Worm (Caenorhabditis elegans) whole organism, mixed stage, embryonic: ENCODE results near the gene ubxn-6.

ENCODE experiments used
- bed-3 ChIP-seq: fragments of 200-800 bp; sonication (Bioruptor generic); optimal IDR thresholded peaks from 3 replicates; lab custom pipeline; 2018; ENCODE audit warnings: mild to moderate bottlenecking, missing genetic modification characterization, moderate library complexity, missing compliant biosample characterization
- blmp-1 ChIP-seq: fragments of 150-350 bp; optimal IDR thresholded peaks from 2 replicates; lab custom pipeline; 2014; ENCODE audit warnings: missing biosample characterization, missing genetic modification characterization
- ceh-39 ChIP-seq: fragments of 150-350 bp; optimal IDR thresholded peaks from 2 replicates; lab custom pipeline; 2014; ENCODE audit warnings: missing biosample characterization, missing genetic modification characterization
- ceh-43 ChIP-seq: fragments of 200-800 bp; sonication (Bioruptor generic); optimal IDR thresholded peaks from 2 replicates; lab custom pipeline; 2018; ENCODE audit warnings: mild to moderate bottlenecking, missing genetic modification characterization, moderate library complexity, missing compliant biosample characterization
- ceh-83 ChIP-seq: fragments of 200-800 bp; sonication (Bioruptor generic); optimal IDR thresholded peaks from 2 replicates; lab custom pipeline; 2018; ENCODE audit warnings: mild to moderate bottlenecking, missing genetic modification characterization, missing compliant biosample characterization
- ces-1 ChIP-seq: fragments of 150-350 bp; optimal IDR thresholded peaks from 2 replicates; lab custom pipeline; 2014; ENCODE audit warnings: missing biosample characterization, missing genetic modification reagents, missing genetic modification characterization
- cnd-1 ChIP-seq: fragments of 200-800 bp; sonication (Bioruptor generic); optimal IDR thresholded peaks from 2 replicates; lab custom pipeline; 2018; ENCODE audit warnings: mild to moderate bottlenecking, missing genetic modification characterization, missing compliant biosample characterization
- drap-1 ChIP-seq: fragments of 200-800 bp; sonication (Bioruptor generic); optimal IDR thresholded peaks from 3 replicates; lab custom pipeline; 2018; ENCODE audit warnings: mild to moderate bottlenecking, missing genetic modification characterization, missing compliant biosample characterization
- elt-1 ChIP-seq: sonication (generic microtip); optimal IDR thresholded peaks from 2 replicates; lab custom pipeline; 2017; ENCODE audit warnings: missing genetic modification characterization, mild to moderate bottlenecking, missing compliant biosample characterization, antibody characterized with exemption, moderate library complexity, borderline replicate concordance; ENCODE audit not compliant: insufficient read depth
- elt-3 ChIP-seq: fragments of 150-350 bp; optimal IDR thresholded peaks from 2 replicates; lab custom pipeline; 2014; ENCODE audit warnings: missing biosample characterization, missing genetic modification characterization
- flh-1 ChIP-seq: fragments of 200-800 bp; sonication (Bioruptor generic); optimal IDR thresholded peaks from 2 replicates; lab custom pipeline; 2018; ENCODE audit warnings: mild to moderate bottlenecking, missing genetic modification characterization, moderate library complexity, missing compliant biosample characterization
- hlh-1 ChIP-seq: fragments of 150-350 bp; optimal IDR thresholded peaks from 2 replicates; lab custom pipeline; 2014; ENCODE audit warnings: missing biosample characterization, missing genetic modification reagents, missing genetic modification characterization
- lin-13 ChIP-seq: fragments of 150-350 bp; optimal IDR thresholded peaks from 2 replicates; lab custom pipeline; 2014; ENCODE audit warnings: missing biosample characterization, missing genetic modification characterization
- lin-32 ChIP-seq: fragments of 200-800 bp; sonication (Bioruptor generic); optimal IDR thresholded peaks from 2 replicates; lab custom pipeline; 2018; ENCODE audit warnings: mild to moderate bottlenecking, missing genetic modification characterization, missing compliant biosample characterization
- lsy-2 ChIP-seq: fragments of 150-350 bp; optimal IDR thresholded peaks from 2 replicates; lab custom pipeline; 2014; ENCODE audit warnings: missing biosample characterization, missing genetic modification characterization
- mab-5 ChIP-seq: fragments of 150-350 bp; optimal IDR thresholded peaks from 2 replicates; lab custom pipeline; 2014; ENCODE audit warnings: missing biosample characterization, missing genetic modification characterization
- mls-2 ChIP-seq: sonication (generic microtip); optimal IDR thresholded peaks from 2 replicates; lab custom pipeline; 2016; ENCODE audit warnings: mild to moderate bottlenecking, missing genetic modification characterization, moderate library complexity, missing compliant biosample characterization
- nhr-12 ChIP-seq: fragments of 150-350 bp; optimal IDR thresholded peaks from 2 replicates; lab custom pipeline; 2014; ENCODE audit warnings: missing biosample characterization, missing genetic modification characterization
- nhr-2 ChIP-seq: fragments of 150-350 bp; optimal IDR thresholded peaks from 2 replicates; lab custom pipeline; 2014; ENCODE audit warnings: missing biosample characterization, missing genetic modification characterization
- nhr-237 ChIP-seq: fragments of 150-350 bp; optimal IDR thresholded peaks from 2 replicates; lab custom pipeline; 2014; ENCODE audit warnings: missing biosample characterization, missing genetic modification characterization
- nhr-28 ChIP-seq: fragments of 150-350 bp; optimal IDR thresholded peaks from 2 replicates; lab custom pipeline; 2014; ENCODE audit warnings: missing biosample characterization, missing genetic modification characterization
- pha-4 ChIP-seq: fragments of 150-350 bp; optimal IDR thresholded peaks from 2 replicates; lab custom pipeline; 2018; ENCODE audit warnings: missing biosample characterization, missing genetic modification reagents, missing genetic modification characterization
- sem-2 ChIP-seq: fragments of 200-800 bp; sonication (Bioruptor generic); optimal IDR thresholded peaks from 2 replicates; lab custom pipeline; 2018; ENCODE audit warnings: mild to moderate bottlenecking, missing genetic modification characterization, missing compliant biosample characterization
- sptf-1 ChIP-seq: sonication (generic microtip); optimal IDR thresholded peaks from 2 replicates; lab custom pipeline; 2017; ENCODE audit warnings: mild to moderate bottlenecking, missing genetic modification characterization, moderate library complexity, missing compliant biosample characterization
- unc-120 ChIP-seq: sonication (generic microtip); optimal IDR thresholded peaks from 2 replicates; lab custom pipeline; 2017; ENCODE audit warnings: missing genetic modification characterization, missing compliant biosample characterization; ENCODE audit not compliant: poor library complexity, severe bottlenecking
- unc-39 ChIP-seq: fragments of 150-350 bp; optimal IDR thresholded peaks from 2 replicates; lab custom pipeline; 2014; ENCODE audit warnings: missing biosample characterization, missing genetic modification characterization
- unc-62 ChIP-seq: fragments of 150-350 bp; optimal IDR thresholded peaks from 2 replicates; lab custom pipeline; 2014; ENCODE audit warnings: missing biosample characterization, missing genetic modification reagents, missing genetic modification characterization
- zip-8 ChIP-seq: fragments of 150-350 bp; optimal IDR thresholded peaks from 2 replicates; lab custom pipeline; 2014; ENCODE audit warnings: missing biosample characterization, missing genetic modification characterization

The ubxn-6 gene

DNA sequence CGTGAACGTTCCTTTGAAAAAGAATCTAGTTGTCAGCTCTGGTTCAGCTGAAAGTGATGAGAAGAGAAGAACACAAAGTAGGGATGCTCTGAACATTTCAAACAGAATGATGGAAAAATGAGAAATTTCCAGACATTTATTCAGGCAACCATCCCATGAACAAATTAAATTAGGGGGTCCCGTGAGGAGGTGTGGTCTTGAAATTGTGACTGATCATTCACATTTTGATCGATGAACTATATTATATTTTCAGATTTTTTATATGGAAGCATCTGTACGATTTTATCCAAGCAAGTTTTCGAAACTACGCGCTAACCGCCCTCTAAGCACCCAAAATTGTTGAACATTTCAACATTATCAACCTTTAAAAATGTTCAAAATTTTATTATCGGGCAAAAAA lies 33.3 kb downstream of the ubxn-6 start, which contains the start of gene R11E3.19:
Gene R11E3.19, minus strand, starts transcription at position 101 of the 400 bp plus-strand sequence.
- TF ChIP-seq ceh-83 (no peak), elt-1 (tag; lab: Kevin White, UChicago) (no peak), bed-3 (GFP tag; lab: Kevin White, UChicago) (no peak), unc-120 (tag; lab: Kevin White, UChicago) (no peak), nhr-237 (tag; lab: Kevin White, UChicago) (no peak), cnd-1 (tag; lab: Kevin White, UChicago) (no peak), sptf-1 (tag; lab: Kevin White, UChicago) (no peak), sem-2 (GFP tag; lab: Kevin White, UChicago) (no peak), ces-1 (no peak)

DNA sequence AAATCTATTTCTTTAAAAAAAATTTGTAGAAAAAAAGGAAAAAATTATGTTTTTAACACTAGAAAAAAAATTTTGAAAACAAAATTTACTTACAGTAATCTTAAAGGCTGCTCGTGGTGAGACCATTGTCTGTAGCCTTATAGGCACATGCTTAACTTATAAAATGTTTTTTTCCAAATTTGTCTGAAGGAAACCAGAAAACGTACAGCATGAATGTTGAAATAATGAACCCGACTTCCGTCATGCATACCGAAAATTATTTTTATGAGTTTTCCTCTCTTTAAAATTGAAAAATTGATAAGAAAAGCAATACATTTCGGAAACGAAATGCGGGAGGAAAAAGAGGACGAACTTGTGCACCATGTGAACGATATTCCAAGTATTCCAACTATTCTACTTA lies 37.5 kb downstream of the ubxn-6 start, which contains the start of gene R11E3.2:
Gene R11E3.2, plus strand, starts transcription at position 301 of the 400 bp plus-strand sequence.
- TF ChIP-seq drap-1 (GFP tag; lab: Kevin White, UChicago) (no peak), bed-3 (GFP tag; lab: Kevin White, UChicago) (no peak), nhr-12 (tag; lab: Kevin White, UChicago) (no peak), lsy-2 (tag; lab: Kevin White, UChicago) (no peak), ces-1 (no peak), elt-1 (tag; lab: Kevin White, UChicago) (no peak), lin-32 (no peak), ceh-39 (tag; lab: Kevin White, UChicago) (no peak)

DNA sequence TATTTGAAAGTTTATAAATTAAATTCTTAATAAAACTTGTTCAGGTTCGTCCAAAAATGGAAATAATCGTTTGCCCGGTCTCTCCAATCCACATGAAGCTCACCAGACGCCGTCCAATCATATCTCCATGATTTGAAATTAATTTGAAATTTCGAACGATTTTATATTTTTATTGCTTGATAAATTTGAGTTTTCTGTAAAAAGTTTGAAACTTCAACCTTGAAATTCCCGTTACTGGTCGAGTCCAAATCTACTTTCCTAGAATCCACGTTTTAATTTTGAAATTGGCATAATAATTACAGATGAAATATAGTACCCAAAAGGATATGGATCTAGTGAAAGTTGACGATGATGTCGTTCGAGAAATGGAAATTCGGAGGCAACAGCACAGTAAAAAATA lies 44.9 kb downstream of the ubxn-6 start, which contains the start of gene npp-26:
Gene npp-26, plus strand, starts transcription at position 301 of the 400 bp plus-strand sequence.
- TF ChIP-seq lin-13 (tag; lab: Kevin White, UChicago) = no peak
- TF ChIP-seq sem-2 (GFP tag; lab: Kevin White, UChicago) = no peak
- TF ChIP-seq elt-3 (tag; lab: Kevin White, UChicago) = no peak
- no peak for TF ChIP-seq sptf-1 (tag; lab: Kevin White, UChicago)
- TF ChIP-seq ceh-43 (GFP tag; lab: Kevin White, UChicago) = no peak
- TF ChIP-seq elt-1 (tag; lab: Kevin White, UChicago) = no peak
- TF ChIP-seq mab-5 (tag; lab: Kevin White, UChicago) = no peak
- no peak for TF ChIP-seq unc-62 (GFP tag; lab: Kevin White, UChicago)
- no peak for TF ChIP-seq pha-4 (tag; lab: Kevin White, UChicago)
- TF ChIP-seq drap-1 (GFP tag; lab: Kevin White, UChicago) = no peak
- no peak for TF ChIP-seq nhr-12 (tag; lab: Kevin White, UChicago)
- TF ChIP-seq cnd-1 (tag; lab: Kevin White, UChicago) = no peak
- TF ChIP-seq nhr-237 (tag; lab: Kevin White, UChicago) = no peak
- no peak for TF ChIP-seq bed-3 (GFP tag; lab: Kevin White, UChicago)
- no peak for TF ChIP-seq nhr-2 (tag; lab: Kevin White, UChicago)
- no peak for TF ChIP-seq flh-1
- no peak for TF ChIP-seq hlh-1 (tag; lab: Kevin White, UChicago)
- no peak for TF ChIP-seq nhr-28

DNA sequence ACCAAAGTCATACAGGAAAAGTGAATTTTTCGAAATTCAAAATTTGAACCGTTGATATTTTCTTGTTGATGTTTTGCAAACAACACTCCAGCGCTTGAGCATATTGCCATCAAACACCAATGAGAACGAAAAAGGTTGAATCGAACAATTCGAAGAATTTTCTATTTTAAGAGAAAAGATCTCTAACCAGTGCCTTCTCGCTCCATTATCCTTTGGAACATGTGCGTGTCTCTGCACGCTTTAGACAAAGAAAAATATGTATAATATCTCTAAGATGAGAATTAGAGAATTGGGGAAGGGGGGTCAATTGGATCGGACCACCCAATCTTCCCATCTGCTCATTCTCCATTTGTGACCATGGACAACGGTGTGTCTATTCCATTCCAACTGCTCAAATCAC lies 45.5 kb downstream of the ubxn-6 start, which contains the start of gene Y17G9B.2:
Gene Y17G9B.2, plus strand, starts transcription at position 301 of the 400 bp plus-strand sequence.
- no peak for TF ChIP-seq nhr-12 (tag; lab: Kevin White, UChicago)
- no peak for TF ChIP-seq sptf-1 (tag; lab: Kevin White, UChicago)
- TF ChIP-seq unc-39 (tag; lab: Kevin White, UChicago) = no peak
- TF ChIP-seq nhr-28 = no peak
- no peak for TF ChIP-seq lsy-2 (tag; lab: Kevin White, UChicago)
- TF ChIP-seq lin-32 = no peak
- TF ChIP-seq mls-2 (tag; lab: Kevin White, UChicago) = no peak
- TF ChIP-seq zip-8 (tag; lab: Kevin White, UChicago) = no peak
- no peak for TF ChIP-seq blmp-1
- no peak for TF ChIP-seq ceh-83
- no peak for TF ChIP-seq elt-3 (tag; lab: Kevin White, UChicago)
- TF ChIP-seq pha-4 (tag; lab: Kevin White, UChicago) = no peak
- TF ChIP-seq bed-3 (GFP tag; lab: Kevin White, UChicago) = no peak
- no peak for TF ChIP-seq mab-5 (tag; lab: Kevin White, UChicago)
- TF ChIP-seq elt-1 (tag; lab: Kevin White, UChicago) = no peak
- TF ChIP-seq nhr-2 (tag; lab: Kevin White, UChicago) = no peak

DNA sequence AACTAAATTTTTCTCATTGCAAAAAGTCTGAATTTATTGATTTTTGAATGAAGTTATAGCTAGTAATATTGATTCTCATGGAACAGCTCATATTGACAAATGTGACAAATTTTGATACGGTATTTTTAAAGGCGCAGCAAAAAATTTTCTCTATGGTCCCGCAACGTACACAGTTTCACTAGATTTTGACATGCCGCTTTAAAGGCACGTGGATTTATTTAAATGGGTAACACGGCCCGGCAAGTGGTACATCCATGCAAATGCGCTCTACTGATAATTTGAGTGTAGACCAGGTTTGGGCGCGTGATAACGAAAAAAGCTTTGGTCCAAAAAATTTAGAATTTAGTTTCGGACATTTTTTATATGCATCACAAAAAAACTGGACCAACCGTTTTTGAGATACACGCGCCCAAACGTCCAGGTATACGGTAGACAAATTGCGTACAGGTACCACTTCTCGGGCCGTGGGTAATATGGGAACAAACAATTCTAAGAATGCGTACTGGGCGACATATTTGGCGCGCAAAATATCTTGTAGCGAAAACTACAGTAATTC lies 46.2 kb downstream of the ubxn-6 start:
- TF ChIP-seq lsy-2 (tag; lab: Kevin White, UChicago) = peak; percentile 4
